Worm (Caenorhabditis elegans): Measurements from ENCODE around the gene F42F12.4.

Gene F42F12.4

ce11 chrX:12331795-12332194 lies 21.0 kb downstream of the F42F12.4 start, which contains the start of gene srd-46:
srd-46 (plus strand) TSS chrX:12332095.
- no peak for TF ChIP-seq dmd-4 (tag; optimal IDR thresholded peaks at IDR 0.05; ENCODE audit: borderline replicate concordance)
- no peak for TF ChIP-seq fax-1 (tag; optimal IDR thresholded peaks at IDR 0.05)
- no peak for TF ChIP-seq fkh-10 (GFP tag; optimal IDR thresholded peaks at IDR 0.05)
- no peak for TF ChIP-seq pqm-1 (tag; optimal IDR thresholded peaks at IDR 0.05)
- TF ChIP-seq pha-2 (tag; optimal IDR thresholded peaks at IDR 0.05): no peak
- TF ChIP-seq ceh-45 (GFP tag; IDR thresholded peaks at IDR 0.05): no peak
- no peak for TF ChIP-seq ama-1 (optimal IDR thresholded peaks at IDR 0.05)
- no peak for TF ChIP-seq tbx-7 (tag; optimal IDR thresholded peaks at IDR 0.05)

ce11 chrX:12328676-12329075 lies 24.1 kb downstream of the F42F12.4 start, which contains the start of gene srd-45:
srd-45 (plus strand) TSS chrX:12328976.
- no peak for TF ChIP-seq ceh-19 (GFP tag; optimal IDR thresholded peaks at IDR 0.05)
- no peak for TF ChIP-seq ceh-31 (tag; optimal IDR thresholded peaks at IDR 0.05)
- TF ChIP-seq C08G9.2 (tag; optimal IDR thresholded peaks at IDR 0.05): no peak
- TF ChIP-seq ref-2 (tag; optimal IDR thresholded peaks at IDR 0.05): no peak
- no peak for TF ChIP-seq ztf-16 (tag; optimal IDR thresholded peaks at IDR 0.05)
- TF ChIP-seq lin-11 (tag; optimal IDR thresholded peaks at IDR 0.05): no peak
- TF ChIP-seq mec-3 (tag; optimal IDR thresholded peaks at IDR 0.05; ENCODE audit: borderline replicate concordance): no peak
- TF ChIP-seq C38D4.7 (GFP tag; optimal IDR thresholded peaks at IDR 0.05): no peak
- no peak for TF ChIP-seq hlh-13 (GFP tag; optimal IDR thresholded peaks at IDR 0.05)
- no peak for TF ChIP-seq lim-6 (tag; optimal IDR thresholded peaks at IDR 0.05)
- no peak for TF ChIP-seq ama-1 (optimal IDR thresholded peaks at IDR 0.05)
- TF ChIP-seq ets-4 (tag; optimal IDR thresholded peaks at IDR 0.05): no peak
- TF ChIP-seq ceh-48 (tag; optimal IDR thresholded peaks at IDR 0.05): no peak
- TF ChIP-seq F13H6.1 (tag; optimal IDR thresholded peaks at IDR 0.05): no peak

DNA sequence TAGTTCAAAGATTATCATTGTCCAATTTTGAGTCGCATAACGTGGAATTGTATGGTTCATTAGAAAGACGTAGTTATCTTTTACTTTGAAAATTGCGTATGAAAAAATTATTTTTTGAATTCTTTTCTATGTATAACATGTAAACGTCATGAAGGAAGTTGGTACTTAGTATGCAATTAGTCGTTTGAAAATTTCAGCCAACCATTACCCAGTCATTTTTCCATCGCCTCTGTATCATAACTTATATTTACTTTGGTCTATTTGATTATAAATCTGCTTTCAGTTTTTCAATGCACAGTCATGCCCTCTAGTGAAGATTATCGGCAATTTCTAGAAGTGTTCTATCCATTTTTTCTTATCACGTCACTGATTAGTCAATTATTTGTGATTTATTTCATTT lies 26.3 kb downstream of the F42F12.4 start, which contains the start of gene srd-41:
Gene srd-41, plus strand, starts transcription at position 301 of the 400 bp plus-strand sequence.
- TF ChIP-seq ceh-2 (tag; optimal IDR thresholded peaks at IDR 0.05): no peak
- no peak for TF ChIP-seq ceh-48 (tag; optimal IDR thresholded peaks at IDR 0.05)
- no peak for TF ChIP-seq pax-1 (tag; optimal IDR thresholded peaks at IDR 0.05)
- TF ChIP-seq ceh-30 (tag; optimal IDR thresholded peaks at IDR 0.05): no peak
- no peak for TF ChIP-seq ref-2 (tag; optimal IDR thresholded peaks at IDR 0.05)

DNA sequence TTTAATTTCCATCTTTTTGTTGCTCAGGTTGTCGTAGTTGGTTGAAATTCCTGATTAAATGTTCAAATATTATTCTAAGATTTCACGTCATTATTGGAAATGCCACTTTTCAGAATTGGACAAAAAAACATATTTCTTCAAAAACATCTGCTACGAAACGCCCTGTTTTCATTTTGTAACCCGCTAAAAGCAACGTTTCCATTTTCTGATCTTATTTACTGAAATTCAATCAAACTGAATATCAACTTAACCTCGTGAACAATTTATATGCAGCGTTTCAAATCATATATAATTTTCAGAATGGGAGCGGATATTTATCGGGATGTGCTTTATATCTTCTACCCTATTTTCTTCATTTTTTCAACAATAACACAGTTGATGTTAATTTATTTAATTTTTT lies 29.3 kb downstream of the F42F12.4 start, which contains the start of gene srd-40:
Gene srd-40, plus strand, starts transcription at position 301 of the 400 bp plus-strand sequence.
- TF ChIP-seq ceh-24 (tag; optimal IDR thresholded peaks at IDR 0.05) (no peak), elt-4 (tag; optimal IDR thresholded peaks at IDR 0.05) (no peak), nfya-1 (tag; optimal IDR thresholded peaks at IDR 0.05) (no peak), zip-5 (tag; optimal IDR thresholded peaks at IDR 0.05) (no peak), pax-1 (tag; optimal IDR thresholded peaks at IDR 0.05) (no peak), dmd-4 (tag; optimal IDR thresholded peaks at IDR 0.05; ENCODE audit: borderline replicate concordance) (no peak), nhr-11 (tag; optimal IDR thresholded peaks at IDR 0.05) (no peak), F13H6.1 (tag; optimal IDR thresholded peaks at IDR 0.05) (no peak)

DNA sequence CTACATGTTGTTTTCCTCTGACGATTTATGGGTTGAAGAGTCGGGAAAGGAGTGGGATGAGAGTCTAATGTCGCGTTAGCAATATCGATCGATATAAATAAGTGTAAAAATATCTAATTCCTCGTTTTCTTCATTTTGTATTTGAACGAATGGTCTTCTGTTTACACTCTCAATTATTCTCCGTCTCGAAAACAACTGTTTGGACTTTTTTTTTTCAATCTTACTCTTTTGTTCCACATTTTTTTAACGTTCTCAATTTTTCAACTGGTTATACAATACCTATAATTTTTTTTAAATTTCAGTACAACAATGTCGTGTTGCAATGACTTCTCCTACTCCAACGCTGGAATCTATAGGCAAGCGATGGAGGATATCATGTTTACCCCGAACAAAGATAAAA lies 31.4 kb downstream of the F42F12.4 start, which contains the start of gene F17A2.13:
Gene F17A2.13, plus strand, starts transcription at position 301 of the 400 bp plus-strand sequence.
- no peak for TF ChIP-seq C08G9.2 (tag; optimal IDR thresholded peaks at IDR 0.05)
- TF ChIP-seq unc-42 (tag; optimal IDR thresholded peaks at IDR 0.05): no peak
- TF ChIP-seq unc-86 (tag; optimal IDR thresholded peaks at IDR 0.05): no peak
- TF ChIP-seq ets-4 (tag; optimal IDR thresholded peaks at IDR 0.05): no peak
- TF ChIP-seq pros-1 (tag; optimal IDR thresholded peaks at IDR 0.05): no peak
- TF ChIP-seq pha-4 (tag; optimal IDR thresholded peaks at IDR 0.05): no peak
- no peak for TF ChIP-seq hlh-30 (tag; optimal IDR thresholded peaks at IDR 0.05; ENCODE audit: insufficient read depth)
- TF ChIP-seq unc-3 (GFP tag; conservative IDR thresholded peaks at IDR 0.05): no peak
- TF ChIP-seq unc-3 (tag; optimal IDR thresholded peaks at IDR 0.05): no peak
- TF ChIP-seq ceh-45 (GFP tag; IDR thresholded peaks at IDR 0.05): no peak
- no peak for TF ChIP-seq zip-5 (tag; optimal IDR thresholded peaks at IDR 0.05)
- no peak for TF ChIP-seq eyg-1 (tag; optimal IDR thresholded peaks at IDR 0.05)
